Fruit fly (Drosophila melanogaster): Measurements from ENCODE around the gene CG34124.

Gene CG34124

dm6 chr2L:4997401-4998259 lies 39.4 kb downstream of the CG34124 start (continued):
- peak; percentile 97 for TF ChIP-seq CG17186 (GFP tag; optimal IDR thresholded peaks at IDR 0.05)
- TF ChIP-seq CG14667 (GFP tag; IDR thresholded peaks at IDR 0.05), result peak; percentile 99
- peak; percentile 96 for TF ChIP-seq B-H2 (GFP tag; optimal IDR thresholded peaks at IDR 0.05)
- peak; percentile 99 for TF ChIP-seq NfI (GFP tag; optimal IDR thresholded peaks at IDR 0.05)
- TF ChIP-seq luna (GFP tag; optimal IDR thresholded peaks at IDR 0.05), result peak; percentile 98
- peak; percentile 99 for TF ChIP-seq CG6689 (GFP tag; IDR thresholded peaks at IDR 0.05)
- peak; percentile 91 for TF ChIP-seq CG15073 (GFP tag; optimal IDR thresholded peaks at IDR 0.05)
- TF ChIP-seq kah (GFP tag; optimal IDR thresholded peaks at IDR 0.05), result peak; percentile 97
- peak; percentile 98 for TF ChIP-seq CG16779 (GFP tag; IDR thresholded peaks at IDR 0.05)
- TF ChIP-seq H2.0 (GFP tag; IDR thresholded peaks at IDR 0.05), result peak; percentile 99
- TF ChIP-seq pum (GFP tag; optimal IDR thresholded peaks at IDR 0.05), result peak; percentile 99
- TF ChIP-seq pan (optimal IDR thresholded peaks at IDR 0.05), result no peak
- TF ChIP-seq pan (GFP tag; optimal IDR thresholded peaks at IDR 0.05 in 1 of 2, IDR thresholded peaks at IDR 0.05 in 1 of 2), result peak in 1 of 2 experiments; percentile 99
- peak; percentile 97 for TF ChIP-seq odd (GFP tag; optimal IDR thresholded peaks at IDR 0.05)
- TF ChIP-seq CG3838 (GFP tag; optimal IDR thresholded peaks at IDR 0.05), result peak; percentile 96
- no peak; the same call in 2 of the 3 replicates for TF ChIP-seq Doc3 (GFP tag; IDR thresholded peaks at IDR 0.05; ENCODE audit: partially characterized antibody)
- TF ChIP-seq CG2678 (tag; optimal IDR thresholded peaks at IDR 0.05), result peak; percentile 99
- TF ChIP-seq CG12942 (GFP tag; optimal IDR thresholded peaks at IDR 0.05), result peak; percentile 99
- TF ChIP-seq grau (tag; optimal IDR thresholded peaks at IDR 0.05), result peak; percentile 98
- peak; percentile 58 to 81 for TF ChIP-seq Dfd (GFP tag; optimal IDR thresholded peaks at IDR 0.05)
- peak; percentile 97 for TF ChIP-seq emc (GFP tag; optimal IDR thresholded peaks at IDR 0.05)
- TF ChIP-seq peb (GFP tag; IDR thresholded peaks at IDR 0.05), result peak; percentile 99
- peak; percentile 99 for TF ChIP-seq CG10959 (GFP tag; IDR thresholded peaks at IDR 0.05)
- TF ChIP-seq gcm2 (GFP tag; optimal IDR thresholded peaks at IDR 0.05), result peak; percentile 97
- TF ChIP-seq CG9932 (GFP tag; IDR thresholded peaks at IDR 0.05), result peak; percentile 100
- peak; percentile 99 for TF ChIP-seq CG5953 (GFP tag; IDR thresholded peaks at IDR 0.05)
- TF ChIP-seq fru (optimal IDR thresholded peaks at IDR 0.05), result no peak
- TF ChIP-seq Gug (GFP tag; IDR thresholded peaks at IDR 0.05), result peak; percentile 99
- TF ChIP-seq Hey (tag; optimal IDR thresholded peaks at IDR 0.05), result peak; percentile 87
- TF ChIP-seq lov (optimal IDR thresholded peaks at IDR 0.05), result no peak
- TF ChIP-seq lov (GFP tag; IDR thresholded peaks at IDR 0.05), result peak; percentile 98
- TF ChIP-seq gsb-n (tag; optimal IDR thresholded peaks at IDR 0.05), result peak; percentile 99
- peak; percentile 85 for TF ChIP-seq MESR4 (GFP tag; optimal IDR thresholded peaks at IDR 0.05)
- TF ChIP-seq Gsc (GFP tag; IDR thresholded peaks at IDR 0.05), result no peak; the same call in 1 of the 2 replicates
- peak; percentile 97 for TF ChIP-seq C15 (GFP tag; IDR thresholded peaks at IDR 0.05)
- TF ChIP-seq cg (GFP tag; optimal IDR thresholded peaks at IDR 0.05), result peak; percentile 15
- peak; percentile 99 for TF ChIP-seq dmrt99B (tag; optimal IDR thresholded peaks at IDR 0.05)
- TF ChIP-seq Xbp1 (GFP tag; optimal IDR thresholded peaks at IDR 0.05), result peak; percentile 99
- peak; percentile 99 for TF ChIP-seq Six4 (GFP tag; optimal IDR thresholded peaks at IDR 0.05)
- TF ChIP-seq corto (GFP tag; optimal IDR thresholded peaks at IDR 0.05), result peak; percentile 95
- peak; percentile 98 for TF ChIP-seq CG10462 (GFP tag; optimal IDR thresholded peaks at IDR 0.05)
- peak; percentile 97 for TF ChIP-seq CG13894 (tag; optimal IDR thresholded peaks at IDR 0.05)
- peak; percentile 68; the same call in 1 of the 2 replicates for TF ChIP-seq CG42726 (GFP tag; IDR thresholded peaks at IDR 0.05; ENCODE audit: partially characterized antibody)
- peak; percentile 99 for TF ChIP-seq pb (GFP tag; optimal IDR thresholded peaks at IDR 0.05)
- peak; percentile 98 for TF ChIP-seq Doc2 (GFP tag; IDR thresholded peaks at IDR 0.05)
- TF ChIP-seq cad (GFP tag; optimal IDR thresholded peaks at IDR 0.05), result peak; percentile 60
- TF ChIP-seq HLH4C (GFP tag; IDR thresholded peaks at IDR 0.05; ENCODE audit: partially characterized antibody), result peak; percentile 66
- TF ChIP-seq NFAT (GFP tag; IDR thresholded peaks at IDR 0.05), result peak; percentile 99
- peak; percentile 99 for TF ChIP-seq gcm (GFP tag; optimal IDR thresholded peaks at IDR 0.05)
- peak; percentile 99 for TF ChIP-seq mam (GFP tag; optimal IDR thresholded peaks at IDR 0.05)

Data from whole organism, embryonic.